Worm (Caenorhabditis elegans): ENCODE results near the gene snap-29.

The snap-29 gene

ce11 chrIII:8767292-8767829 is 8.7 kb upstream of the snap-29 start, which contains the start of gene mig-22:
Gene mig-22, minus strand, starts transcription at chrIII:8767342.
- no peak for TF ChIP-seq aly-2 (tag; optimal IDR thresholded peaks at IDR 0.05)
- TF ChIP-seq blmp-1 (tag; optimal IDR thresholded peaks at IDR 0.05; ENCODE audit: insufficient read depth) = peak; percentile 33
- no peak for TF ChIP-seq lin-11 (tag; optimal IDR thresholded peaks at IDR 0.05)
- TF ChIP-seq nhr-12 (tag; optimal IDR thresholded peaks at IDR 0.05) = no peak
- TF ChIP-seq nhr-21 (tag; optimal IDR thresholded peaks at IDR 0.05) = no peak
- peak; percentile 7 for TF ChIP-seq nhr-129 (tag; optimal IDR thresholded peaks at IDR 0.05)
- TF ChIP-seq mbf-1 (tag; optimal IDR thresholded peaks at IDR 0.05) = no peak
- TF ChIP-seq nhr-25 (tag; optimal IDR thresholded peaks at IDR 0.05) = peak; percentile 17
- no peak for TF ChIP-seq ztf-11 (tag; optimal IDR thresholded peaks at IDR 0.05)

ce11 chrIII:8767889-8768361 is 8.1 kb upstream of the snap-29 start, which contains the start of gene mtss-1:
Gene mtss-1, plus strand, starts transcription at chrIII:8768311.
- TF ChIP-seq nhr-25 (tag; optimal IDR thresholded peaks at IDR 0.05) (no peak), ztf-1 (GFP tag; conservative IDR thresholded peaks at IDR 0.05) (no peak), nhr-11 (tag; optimal IDR thresholded peaks at IDR 0.05) (no peak), nhr-12 (tag; optimal IDR thresholded peaks at IDR 0.05) (no peak), elt-1 (tag; optimal IDR thresholded peaks at IDR 0.05) (no peak), mab-5 (tag; optimal IDR thresholded peaks at IDR 0.05) (peak; percentile 44), C34F6.9 (tag; optimal IDR thresholded peaks at IDR 0.05) (peak; percentile 50), ama-1 (optimal IDR thresholded peaks at IDR 0.05) (no peak), alr-1 (tag; optimal IDR thresholded peaks at IDR 0.05) (no peak), mbf-1 (tag; optimal IDR thresholded peaks at IDR 0.05) (peak; percentile 16), ceh-82 (tag; optimal IDR thresholded peaks at IDR 0.05) (no peak), elt-3 (tag; optimal IDR thresholded peaks at IDR 0.05) (no peak), sem-4 (tag; optimal IDR thresholded peaks at IDR 0.05) (no peak), egl-27 (tag; optimal IDR thresholded peaks at IDR 0.05) (no peak), blmp-1 (tag; optimal IDR thresholded peaks at IDR 0.05; ENCODE audit: insufficient read depth) (peak; percentile 1), lin-13 (GFP tag; optimal IDR thresholded peaks at IDR 0.05) (peak; percentile 48), lin-11 (tag; optimal IDR thresholded peaks at IDR 0.05) (peak; percentile 45), skn-1 (tag; optimal IDR thresholded peaks at IDR 0.05) (peak; percentile 13), nhr-23 (tag; optimal IDR thresholded peaks at IDR 0.05) (no peak), sma-3 (GFP tag; optimal IDR thresholded peaks at IDR 0.05) (peak; percentile 41), lsy-2 (tag; optimal IDR thresholded peaks at IDR 0.05) (peak; percentile 26 to 67), nhr-77 (tag; optimal IDR thresholded peaks at IDR 0.05) (no peak), Y55F3AM.14 (GFP tag; optimal IDR thresholded peaks at IDR 0.05) (no peak), nhr-10 (tag; optimal IDR thresholded peaks at IDR 0.05) (no peak), F13H6.1 (tag; optimal IDR thresholded peaks at IDR 0.05) (peak; percentile 69), sma-9 (GFP tag; optimal IDR thresholded peaks at IDR 0.05) (peak; percentile 52), sma-9 (tag; optimal IDR thresholded peaks at IDR 0.05) (no peak), unc-39 (tag; optimal IDR thresholded peaks at IDR 0.05) (no peak), mdl-1 (tag; optimal IDR thresholded peaks at IDR 0.05) (no peak), nhr-21 (tag; optimal IDR thresholded peaks at IDR 0.05) (no peak), zag-1 (tag; optimal IDR thresholded peaks at IDR 0.05) (no peak), ZK546.5 (tag; optimal IDR thresholded peaks at IDR 0.05) (no peak), nhr-129 (tag; optimal IDR thresholded peaks at IDR 0.05) (peak; percentile 49), gmeb-1 (tag; optimal IDR thresholded peaks at IDR 0.05) (peak; percentile 58), unc-55 (GFP tag; optimal IDR thresholded peaks at IDR 0.05) (peak; percentile 73), crh-2 (tag; optimal IDR thresholded peaks at IDR 0.05) (peak; percentile 38), nhr-237 (tag; optimal IDR thresholded peaks at IDR 0.05) (no peak), unc-62 (GFP tag; optimal IDR thresholded peaks at IDR 0.05) (no peak), lin-39 (tag; optimal IDR thresholded peaks at IDR 0.05) (no peak), aly-2 (tag; optimal IDR thresholded peaks at IDR 0.05) (no peak), ztf-4 (tag; optimal IDR thresholded peaks at IDR 0.05) (no peak)

- peak; percentile 12 for TF ChIP-seq C34F6.9 (tag; optimal IDR thresholded peaks at IDR 0.05)
- TF ChIP-seq mdl-1 (tag; optimal IDR thresholded peaks at IDR 0.05) = no peak
- peak; percentile 2 for TF ChIP-seq ama-1 (optimal IDR thresholded peaks at IDR 0.05)
Measured at ce11 chrIII:8769253-8769652, 6.8 kb upstream of the snap-29 start, which contains the start of gene K02D10.1. Gene K02D10.1, plus strand, starts transcription at chrIII:8769536.
